Worm (Caenorhabditis elegans) whole organism, mixed stage, embryonic: ENCODE measurements around the gene oxi-1.
A peak's percentile ranks its signal among the peaks of the same experiment; 100 is the strongest.

ENCODE experiments used
- blmp-1 ChIP-seq: fragments of 150-350 bp; optimal IDR thresholded peaks from 2 replicates; lab custom pipeline; 2014; ENCODE audit warnings: missing biosample characterization, missing genetic modification characterization
- ceh-43 ChIP-seq: fragments of 200-800 bp; sonication (Bioruptor generic); optimal IDR thresholded peaks from 2 replicates; lab custom pipeline; 2018; ENCODE audit warnings: mild to moderate bottlenecking, missing genetic modification characterization, moderate library complexity, missing compliant biosample characterization
- nhr-12 ChIP-seq: fragments of 150-350 bp; optimal IDR thresholded peaks from 2 replicates; lab custom pipeline; 2014; ENCODE audit warnings: missing biosample characterization, missing genetic modification characterization
- nhr-28 ChIP-seq: fragments of 150-350 bp; optimal IDR thresholded peaks from 2 replicates; lab custom pipeline; 2014; ENCODE audit warnings: missing biosample characterization, missing genetic modification characterization
- sptf-1 ChIP-seq: sonication (generic microtip); optimal IDR thresholded peaks from 2 replicates; lab custom pipeline; 2017; ENCODE audit warnings: mild to moderate bottlenecking, missing genetic modification characterization, moderate library complexity, missing compliant biosample characterization
- ztf-11 ChIP-seq: fragments of 150-350 bp; optimal IDR thresholded peaks from 2 replicates; lab custom pipeline; 2014; ENCODE audit warnings: missing biosample characterization, missing genetic modification characterization

DNA sequence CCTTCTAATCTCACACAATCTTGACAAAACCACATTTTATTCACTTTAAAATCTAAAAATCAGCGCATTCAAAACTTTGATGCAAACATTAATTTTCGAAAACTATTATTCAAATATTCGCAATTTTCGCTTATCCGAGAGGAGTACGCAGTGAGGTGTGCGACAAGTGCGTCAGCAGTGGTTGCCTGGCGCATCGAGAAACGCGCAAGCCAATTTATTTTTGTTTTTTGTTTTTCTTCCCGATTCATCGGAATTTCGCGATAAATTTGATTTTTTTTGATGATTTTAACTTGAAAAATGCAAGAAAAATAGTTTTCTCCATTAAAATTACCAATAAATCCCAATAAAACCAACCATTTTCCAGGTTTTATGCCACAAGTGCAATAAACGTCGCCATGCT lies 9.2 kb upstream of the oxi-1 start, which contains the start of the genes fbxb-85 and hex-3:
- TF ChIP-seq nhr-28 (tag; lab: Kevin White, UChicago) (no peak), sptf-1 (tag; lab: Kevin White, UChicago) (peak; percentile 92), blmp-1 (tag; lab: Kevin White, UChicago) (peak; percentile 31), nhr-12 (tag; lab: Kevin White, UChicago) (no peak), ceh-43 (GFP tag; lab: Kevin White, UChicago) (peak; percentile 69), ztf-11 (tag; lab: Kevin White, UChicago) (peak; percentile 45)
